Worm (Caenorhabditis elegans): Measurements from ENCODE around the gene T23B12.11.

T23B12.11 gene

DNA sequence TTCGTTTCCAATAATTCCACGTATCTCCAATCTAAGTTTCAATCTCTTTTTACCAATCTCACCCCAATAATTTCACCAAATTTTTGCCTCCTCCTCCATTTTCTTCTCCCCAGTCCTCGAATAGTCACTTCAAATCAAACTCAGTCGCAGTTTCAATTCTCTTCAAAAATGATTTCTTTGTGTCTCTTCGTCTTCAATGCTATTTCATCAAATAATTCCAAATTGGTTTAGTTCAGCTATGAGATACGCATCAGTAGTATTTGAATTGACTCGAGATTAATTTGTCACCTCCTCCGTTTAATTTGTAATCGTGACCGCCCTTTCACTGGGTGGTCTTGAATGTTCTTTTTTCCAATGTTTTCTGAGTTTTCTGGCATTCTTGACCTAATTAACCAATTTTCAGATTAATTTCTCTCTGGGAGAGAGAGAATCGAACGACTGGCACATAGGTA, at the start of gene T23B12.11:
TSS of gene T23B12.11 (plus strand) at position 402 of the 452 bp plus-strand sequence.
- TF ChIP-seq sox-2 (GFP tag; IDR thresholded peaks at IDR 0.05) = no peak
- TF ChIP-seq pha-2 (tag; optimal IDR thresholded peaks at IDR 0.05) = no peak
- no peak for TF ChIP-seq ceh-48 (tag; optimal IDR thresholded peaks at IDR 0.05)
- TF ChIP-seq mec-3 (tag; optimal IDR thresholded peaks at IDR 0.05; ENCODE audit: borderline replicate concordance) = no peak
- no peak for TF ChIP-seq pag-3 (tag; optimal IDR thresholded peaks at IDR 0.05; ENCODE audit: borderline replicate concordance)
- TF ChIP-seq sox-4 (tag; optimal IDR thresholded peaks at IDR 0.05) = no peak
- TF ChIP-seq lim-6 (tag; optimal IDR thresholded peaks at IDR 0.05) = no peak
- TF ChIP-seq nhr-232 (tag; optimal IDR thresholded peaks at IDR 0.05) = no peak
- no peak for TF ChIP-seq ceh-30 (tag; optimal IDR thresholded peaks at IDR 0.05)
- no peak for TF ChIP-seq hlh-6 (tag; optimal IDR thresholded peaks at IDR 0.05)
- no peak for TF ChIP-seq T23F11.4 (GFP tag; optimal IDR thresholded peaks at IDR 0.05)
- TF ChIP-seq ceh-31 (tag; optimal IDR thresholded peaks at IDR 0.05) = no peak
- TF ChIP-seq fkh-10 (GFP tag; optimal IDR thresholded peaks at IDR 0.05) = no peak
- TF ChIP-seq fkh-6 (tag; optimal IDR thresholded peaks at IDR 0.05) = no peak

DNA sequence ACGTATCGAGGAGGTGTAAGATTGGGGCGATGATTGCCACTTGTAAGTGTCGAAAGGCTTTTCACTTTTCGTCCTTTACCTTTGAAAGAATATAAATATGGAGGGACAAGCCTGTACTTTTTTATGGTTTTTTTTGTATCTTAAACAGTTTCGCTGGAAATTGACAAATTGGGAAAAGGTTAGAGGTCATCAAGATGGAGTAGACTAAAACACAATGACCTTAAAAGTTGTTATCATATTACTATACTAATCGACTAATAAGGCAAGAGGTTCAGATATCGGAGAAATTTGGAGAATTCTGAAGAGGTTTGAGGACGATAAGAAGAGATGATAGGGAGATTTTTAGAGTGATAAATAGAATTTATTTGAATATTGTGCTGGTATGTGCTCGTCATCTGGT, 49.0 kb upstream of the T23B12.11 start:
- TF ChIP-seq ceh-19 (GFP tag; optimal IDR thresholded peaks at IDR 0.05) = no peak
- TF ChIP-seq elt-2 (tag; optimal IDR thresholded peaks at IDR 0.05) = peak; percentile 56

ce11 chrV:8406911-8407310, 48.3 kb upstream of the T23B12.11 start:
- TF ChIP-seq elt-4 (tag; optimal IDR thresholded peaks at IDR 0.05) (no peak), tbx-2 (tag; optimal IDR thresholded peaks at IDR 0.05) (no peak), tbx-7 (tag; optimal IDR thresholded peaks at IDR 0.05) (no peak), F13H6.1 (tag; optimal IDR thresholded peaks at IDR 0.05) (no peak), rnt-1 (tag; optimal IDR thresholded peaks at IDR 0.05) (no peak), ceh-34 (tag; optimal IDR thresholded peaks at IDR 0.05) (no peak), ceh-45 (GFP tag; IDR thresholded peaks at IDR 0.05) (no peak)

ce11 chrV:8409594-8409993, 45.6 kb upstream of the T23B12.11 start:
- TF ChIP-seq unc-86 (tag; optimal IDR thresholded peaks at IDR 0.05) = no peak
- TF ChIP-seq unc-55 (GFP tag; optimal IDR thresholded peaks at IDR 0.05) = no peak
- no peak for TF ChIP-seq ets-4 (tag; optimal IDR thresholded peaks at IDR 0.05)
- TF ChIP-seq sox-4 (tag; optimal IDR thresholded peaks at IDR 0.05) = no peak
- no peak for TF ChIP-seq ceh-19 (GFP tag; optimal IDR thresholded peaks at IDR 0.05)
- TF ChIP-seq ceh-22 (tag; optimal IDR thresholded peaks at IDR 0.05) = no peak
- TF ChIP-seq lin-11 (tag; optimal IDR thresholded peaks at IDR 0.05) = no peak
- no peak for TF ChIP-seq pha-4 (tag; optimal IDR thresholded peaks at IDR 0.05)
- TF ChIP-seq ceh-31 (tag; optimal IDR thresholded peaks at IDR 0.05) = no peak

DNA sequence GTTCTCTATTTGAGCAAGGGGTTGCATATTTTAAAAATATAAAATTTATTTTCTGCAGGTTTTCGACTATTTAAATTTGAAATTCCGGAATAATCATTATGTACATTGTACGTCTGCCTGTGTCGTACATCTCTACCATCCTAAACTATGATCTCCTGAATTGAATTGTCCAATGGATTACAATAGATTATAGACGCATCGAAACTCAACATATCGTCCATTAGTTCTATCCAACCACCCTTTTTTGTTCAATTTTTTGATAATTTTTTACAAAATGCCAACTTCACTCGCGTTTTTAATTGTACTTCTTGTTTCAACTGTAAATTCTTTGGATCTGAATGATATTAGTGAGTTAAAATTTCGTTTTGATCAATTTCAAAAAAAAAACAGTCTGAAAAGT, 44.8 kb upstream of the T23B12.11 start, which contains the start of gene F52E1.2:
TSS of gene F52E1.2 (plus strand) at position 190 of the 400 bp plus-strand sequence.
- no peak for TF ChIP-seq ceh-34 (tag; optimal IDR thresholded peaks at IDR 0.05)
- TF ChIP-seq madf-2 (tag; optimal IDR thresholded peaks at IDR 0.05) = no peak
- no peak for TF ChIP-seq fax-1 (tag; optimal IDR thresholded peaks at IDR 0.05)
- no peak for TF ChIP-seq eyg-1 (tag; optimal IDR thresholded peaks at IDR 0.05)
- no peak for TF ChIP-seq sox-4 (tag; optimal IDR thresholded peaks at IDR 0.05)
- TF ChIP-seq npax-4 (tag; optimal IDR thresholded peaks at IDR 0.05) = no peak
- TF ChIP-seq odd-2 (tag; optimal IDR thresholded peaks at IDR 0.05) = no peak
- no peak for TF ChIP-seq ceh-19 (GFP tag; optimal IDR thresholded peaks at IDR 0.05)
- no peak for TF ChIP-seq sdc-2 (tag; optimal IDR thresholded peaks at IDR 0.05)
- no peak for TF ChIP-seq ama-1 (optimal IDR thresholded peaks at IDR 0.05)
- TF ChIP-seq zip-5 (tag; optimal IDR thresholded peaks at IDR 0.05) = no peak
- TF ChIP-seq F13H6.1 (tag; optimal IDR thresholded peaks at IDR 0.05) = no peak
- TF ChIP-seq hlh-6 (tag; optimal IDR thresholded peaks at IDR 0.05) = no peak
- no peak for TF ChIP-seq elt-2 (tag; optimal IDR thresholded peaks at IDR 0.05)
